Fruit fly (Drosophila melanogaster) whole organism, embryonic: ENCODE results near the gene Tango1.

Experiments used
- Aef1 ChIP-seq: fragments of 200-800 bp; sonication (Bioruptor generic); IDR thresholded peaks from 3 replicates; pipeline ENCODE4 v1.3.6; 2022; ENCODE audit warnings: missing biosample characterization, missing genetic modification characterization
- Atf3 ChIP-seq: fragments of 200-800 bp; sonication (Bioruptor generic); optimal IDR thresholded peaks from 3 replicates; lab custom pipeline; 2016; ENCODE audit warnings: missing biosample characterization, missing genetic modification characterization
- Bgb ChIP-seq: fragments of 200-800 bp; sonication (Bioruptor generic); IDR thresholded peaks from 2 replicates; pipeline ENCODE4 v1.3.6; 2022; ENCODE audit warnings: missing biosample characterization, missing genetic modification characterization; ENCODE audit not compliant: partially characterized antibody
- CG10209 ChIP-seq: fragments of 200-800 bp; sonication (Bioruptor generic); optimal IDR thresholded peaks from 3 replicates; lab custom pipeline; 2017; ENCODE audit warnings: missing biosample characterization, mild to moderate bottlenecking, missing genetic modification characterization, missing genetic modification reagents
- CG14860 ChIP-seq: fragments of 200-800 bp; sonication (Bioruptor generic); IDR thresholded peaks from 3 replicates; pipeline ENCODE4 v1.3.6; 2022; ENCODE audit warnings: missing biosample characterization, missing genetic modification characterization; ENCODE audit not compliant: partially characterized antibody
- CG15479 ChIP-seq: fragments of 200-800 bp; sonication (Bioruptor generic); optimal IDR thresholded peaks from 3 replicates; lab custom pipeline; 2019; ENCODE audit warnings: missing biosample characterization, mild to moderate bottlenecking, missing genetic modification characterization, moderate library complexity
- CG1603 ChIP-seq: fragments of 200-800 bp; sonication (Bioruptor generic); optimal IDR thresholded peaks from 2 replicates; lab custom pipeline; 2019; ENCODE audit warnings: missing biosample characterization, mild to moderate bottlenecking, missing genetic modification characterization, moderate library complexity
- CG16813 ChIP-seq: fragments of 200-800 bp; sonication (Bioruptor generic); IDR thresholded peaks from 3 replicates; pipeline ENCODE4 v1.3.6; 2022; ENCODE audit warnings: missing biosample characterization, missing genetic modification characterization; ENCODE audit not compliant: partially characterized antibody
- CG17186 ChIP-seq: fragments of 200-800 bp; sonication (Bioruptor generic); optimal IDR thresholded peaks from 3 replicates; lab custom pipeline; 2017; ENCODE audit warnings: missing biosample characterization, missing genetic modification reagents, missing genetic modification characterization
- CG17829 ChIP-seq: fragments of 200-800 bp; optimal IDR thresholded peaks from 2 replicates; lab custom pipeline; 2019; ENCODE audit warnings: missing biosample characterization, mild to moderate bottlenecking, missing genetic modification characterization, moderate library complexity
- CG18619 ChIP-seq: fragments of 200-800 bp; sonication (Bioruptor generic); optimal IDR thresholded peaks from 3 replicates; lab custom pipeline; 2017; ENCODE audit warnings: missing biosample characterization, mild to moderate bottlenecking, missing genetic modification characterization
- CG2116 ChIP-seq: fragments of 200-800 bp; sonication (Bioruptor generic); optimal IDR thresholded peaks from 3 replicates; lab custom pipeline; 2018; ENCODE audit warnings: missing biosample characterization, mild to moderate bottlenecking, missing genetic modification characterization
- CG2129 ChIP-seq: fragments of 200-800 bp; sonication (Bioruptor generic); IDR thresholded peaks from 2 replicates; pipeline ENCODE4 v1.3.6; 2022; ENCODE audit warnings: missing biosample characterization, missing genetic modification characterization; ENCODE audit not compliant: partially characterized antibody
- CG30431 ChIP-seq: fragments of 200-800 bp; sonication (Bioruptor generic); optimal IDR thresholded peaks from 2 replicates; lab custom pipeline; 2017; ENCODE audit warnings: missing biosample characterization, missing genetic modification characterization
- CG32772 ChIP-seq: fragments of 200-800 bp; sonication (Bioruptor generic); IDR thresholded peaks from 2 replicates; pipeline ENCODE4 v1.3.6; 2022; ENCODE audit warnings: missing biosample characterization, missing genetic modification characterization
- CG34224 ChIP-seq: fragments of 200-800 bp; sonication (Bioruptor generic); IDR thresholded peaks from 3 replicates; pipeline ENCODE4 v1.3.6; 2022; ENCODE audit warnings: missing biosample characterization, missing genetic modification characterization; ENCODE audit not compliant: partially characterized antibody
- CG3847 ChIP-seq: fragments of 200-800 bp; sonication (Bioruptor generic); IDR thresholded peaks from 2 replicates; pipeline ENCODE4 v1.3.6; 2022; ENCODE audit warnings: missing biosample characterization, missing genetic modification characterization
- CG7963 ChIP-seq: fragments of 200-800 bp; sonication (Bioruptor generic); IDR thresholded peaks from 3 replicates; pipeline ENCODE4 v1.3.6; 2022; ENCODE audit warnings: missing biosample characterization, missing genetic modification characterization; ENCODE audit not compliant: partially characterized antibody
- CG9797 ChIP-seq: fragments of 200-800 bp; sonication (Bioruptor generic); optimal IDR thresholded peaks from 3 replicates; lab custom pipeline; 2018; ENCODE audit warnings: missing biosample characterization, mild to moderate bottlenecking, missing genetic modification characterization
- D ChIP-seq, 2 experiments: fragments of 200-800 bp in 1 of 2; fragments of >200 bp in 1 of 2; sonication (Bioruptor generic) in 1 of 2; optimal IDR thresholded peaks; 2 replicates in 1 of 2; 3 replicates in 1 of 2; lab custom pipeline; 2017; ENCODE audit warnings: mild to moderate bottlenecking in 1 of 2, missing biosample characterization in 1 of 2, missing genetic modification characterization in 1 of 2, missing genetic modification reagents in 1 of 2
- Dp ChIP-seq: fragments of 200-800 bp; sonication (Bioruptor generic); optimal IDR thresholded peaks from 2 replicates; lab custom pipeline; 2018; ENCODE audit warnings: missing biosample characterization, mild to moderate bottlenecking, missing genetic modification characterization, moderate library complexity
- Dref ChIP-seq: fragments of 200-800 bp; sonication (Bioruptor generic); IDR thresholded peaks from 2 replicates; pipeline ENCODE4 v1.3.6; 2022; ENCODE audit warnings: missing biosample characterization, missing genetic modification characterization
- Ets65A ChIP-seq: fragments of 200-800 bp; sonication (Bioruptor generic); peaks from one replicate; lab custom pipeline; 2016; ENCODE audit warnings: missing biosample characterization, missing genetic modification characterization
- HLH4C ChIP-seq: fragments of 200-800 bp; sonication (Bioruptor generic); IDR thresholded peaks from 3 replicates; pipeline ENCODE4 v1.3.6; 2022; ENCODE audit warnings: missing biosample characterization, missing genetic modification characterization; ENCODE audit not compliant: partially characterized antibody
- Hr3 ChIP-seq: fragments of 200-800 bp; sonication (Bioruptor generic); optimal IDR thresholded peaks from 3 replicates; lab custom pipeline; 2016; ENCODE audit warnings: missing biosample characterization, missing genetic modification characterization
- Med ChIP-seq: fragments of 200-800 bp; sonication (Bioruptor generic); peaks from one replicate; lab custom pipeline; 2016; ENCODE audit warnings: missing biosample characterization, missing genetic modification characterization, mild to moderate bottlenecking, inconsistent platforms, moderate library complexity
- Myb ChIP-seq: fragments of 200-800 bp; sonication (Bioruptor generic); optimal IDR thresholded peaks from 2 replicates; lab custom pipeline; 2016; ENCODE audit warnings: missing biosample characterization, missing genetic modification characterization
- NfI ChIP-seq: fragments of 200-800 bp; sonication (Bioruptor generic); optimal IDR thresholded peaks from 3 replicates; lab custom pipeline; 2018; ENCODE audit warnings: missing biosample characterization, mild to moderate bottlenecking, missing genetic modification characterization, moderate library complexity
- Poxn ChIP-seq: fragments of 200-800 bp; sonication (Bioruptor generic); IDR thresholded peaks from 2 replicates; pipeline ENCODE4 v1.3.6; 2022; ENCODE audit warnings: missing biosample characterization, missing genetic modification characterization
- Rfx ChIP-seq: fragments of 200-800 bp; sonication (Bioruptor generic); IDR thresholded peaks from 2 replicates; pipeline ENCODE4 v1.3.6; 2022; ENCODE audit warnings: missing biosample characterization, missing genetic modification characterization
- Scr ChIP-seq: fragments of 200-800 bp; sonication (Bioruptor generic); IDR thresholded peaks from 2 replicates; pipeline ENCODE4 v1.3.6; 2022; ENCODE audit warnings: missing biosample characterization, missing genetic modification characterization; ENCODE audit not compliant: partially characterized antibody
- Sin3A ChIP-seq: fragments of >200 bp; optimal IDR thresholded peaks from 2 replicates; lab custom pipeline; 2018
- ato ChIP-seq: fragments of 200-800 bp; sonication (Bioruptor generic); IDR thresholded peaks from 2 replicates; pipeline ENCODE4 v1.3.6; 2022; ENCODE audit warnings: missing biosample characterization, missing genetic modification characterization; ENCODE audit not compliant: partially characterized antibody
- bbx ChIP-seq: fragments of 200-800 bp; sonication (Bioruptor generic); IDR thresholded peaks from 2 replicates; pipeline ENCODE4 v1.3.6; 2022; ENCODE audit warnings: missing biosample characterization, missing genetic modification characterization; ENCODE audit not compliant: partially characterized antibody
- emc ChIP-seq: fragments of 200-800 bp; sonication (Bioruptor generic); optimal IDR thresholded peaks from 2 replicates; lab custom pipeline; 2016; ENCODE audit warnings: missing biosample characterization, missing genetic modification characterization
- gfzf ChIP-seq: fragments of 200-800 bp; sonication (Bioruptor generic); optimal IDR thresholded peaks from 2 replicates; lab custom pipeline; 2016; ENCODE audit warnings: missing biosample characterization, mild to moderate bottlenecking, missing genetic modification characterization, moderate library complexity
- inv ChIP-seq: fragments of 200-800 bp; sonication (Bioruptor generic); IDR thresholded peaks from 2 replicates; pipeline ENCODE4 v1.3.6; 2022; ENCODE audit warnings: missing biosample characterization, missing genetic modification characterization; ENCODE audit not compliant: partially characterized antibody
- knrl ChIP-seq: fragments of 200-800 bp; sonication (Bioruptor generic); IDR thresholded peaks from 3 replicates; pipeline ENCODE4 v1.3.6; 2022; ENCODE audit warnings: missing biosample characterization, missing genetic modification characterization; ENCODE audit not compliant: partially characterized antibody
- onecut ChIP-seq: fragments of 200-800 bp; sonication (Bioruptor generic); IDR thresholded peaks from 2 replicates; pipeline ENCODE4 v1.3.6; 2022; ENCODE audit warnings: missing biosample characterization, missing genetic modification characterization
- org-1 ChIP-seq: fragments of 200-800 bp; sonication (Bioruptor generic); optimal IDR thresholded peaks from 2 replicates; lab custom pipeline; 2017; ENCODE audit warnings: missing biosample characterization, missing genetic modification characterization
- row ChIP-seq: fragments of 200-800 bp; sonication (Bioruptor generic); IDR thresholded peaks from 3 replicates; pipeline ENCODE4 v1.3.6; 2022; ENCODE audit warnings: missing biosample characterization, missing genetic modification characterization
- sna ChIP-seq: fragments of 200-800 bp; sonication (Bioruptor generic); IDR thresholded peaks from 2 replicates; pipeline ENCODE4 v1.3.6; 2022; ENCODE audit warnings: missing biosample characterization, missing genetic modification characterization; ENCODE audit not compliant: partially characterized antibody
- tio ChIP-seq: fragments of 200-800 bp; sonication (Bioruptor generic); optimal IDR thresholded peaks from 2 replicates; lab custom pipeline; 2017; ENCODE audit warnings: missing biosample characterization, missing genetic modification characterization, inconsistent platforms
- tll ChIP-seq, 2 experiments: fragments of 200-800 bp in 1 of 2; fragments of >200 bp in 1 of 2; sonication (Bioruptor generic) in 1 of 2; optimal IDR thresholded peaks; 2 replicates each; lab custom pipeline; 2017 to 2019; ENCODE audit warnings: missing biosample characterization in 2 of 2, missing genetic modification characterization in 2 of 2, mild to moderate bottlenecking in 1 of 2, moderate library complexity in 1 of 2
- tna ChIP-seq: fragments of 200-800 bp; sonication (Bioruptor generic); IDR thresholded peaks from 2 replicates; pipeline ENCODE4 v1.3.6; 2022; ENCODE audit warnings: missing biosample characterization, missing genetic modification characterization; ENCODE audit not compliant: partially characterized antibody
- unc-4 ChIP-seq: fragments of 200-800 bp; sonication (Bioruptor generic); IDR thresholded peaks from 2 replicates; pipeline ENCODE4 v1.3.6; 2022; ENCODE audit warnings: missing biosample characterization, missing genetic modification characterization; ENCODE audit not compliant: partially characterized antibody
- z ChIP-seq: fragments of 200-800 bp; sonication (Bioruptor generic); IDR thresholded peaks from 3 replicates; pipeline ENCODE4 v1.3.6; 2022; ENCODE audit warnings: missing biosample characterization, missing genetic modification characterization
- zen2 ChIP-seq: fragments of 200-800 bp; sonication (Bioruptor generic); IDR thresholded peaks from 3 replicates; pipeline ENCODE4 v1.3.6; 2022; ENCODE audit warnings: missing biosample characterization, missing genetic modification characterization; ENCODE audit not compliant: partially characterized antibody

The Tango1 gene

dm6 chr2L:6677453-6677852, 28.3 kb downstream of the Tango1 start, which contains the start of gene Nse1 (continued):
- TF ChIP-seq tna (GFP tag; lab: Robert Waterston, UW), result peak; percentile 72
- peak; percentile 75 for TF ChIP-seq Scr (GFP tag; lab: Robert Waterston, UW)
- TF ChIP-seq CG34224 (GFP tag; lab: Robert Waterston, UW), result peak; percentile 78
- TF ChIP-seq z, result no peak
- peak; percentile 52; the same call in 2 of the 3 replicates for TF ChIP-seq zen2 (GFP tag; lab: Robert Waterston, UW)
- TF ChIP-seq unc-4, result peak; percentile 77
- peak; percentile 59 for TF ChIP-seq row (GFP tag; lab: Robert Waterston, UW)
- peak; percentile 38; the same call in 1 of the 2 replicates for TF ChIP-seq CG2129
- peak; percentile 17; the same call in 1 of the 3 replicates for TF ChIP-seq CG14860 (GFP tag; lab: Robert Waterston, UW)
- no peak for TF ChIP-seq NfI (GFP tag; lab: Kevin White, UChicago)
- TF ChIP-seq emc (GFP tag; lab: Kevin White, UChicago), result no peak
- no peak for TF ChIP-seq Atf3 (GFP tag; lab: Kevin White, UChicago)
- TF ChIP-seq CG30431, result no peak
- peak; percentile 71 for TF ChIP-seq CG16813 (GFP tag; lab: Robert Waterston, UW)
- TF ChIP-seq Dp (GFP tag; lab: Kevin White, UChicago), result peak; percentile 94
- peak; percentile 52 for TF ChIP-seq onecut (GFP tag; lab: Robert Waterston, UW)
- TF ChIP-seq CG10209 (GFP tag; lab: Kevin White, UChicago), result no peak
- TF ChIP-seq CG17829 (tag; lab: Kevin White, UChicago), result peak; percentile 24
- no peak for TF ChIP-seq tll (GFP tag; optimal IDR thresholded peaks at IDR 0.05; lab: Kevin White, UChicago)
- peak; percentile 64; the same call in 2 of the 3 replicates for TF ChIP-seq CG7963
- TF ChIP-seq CG18619 (GFP tag; lab: Kevin White, UChicago), result no peak
- peak; percentile 43 for TF ChIP-seq Myb
- TF ChIP-seq knrl (GFP tag; lab: Robert Waterston, UW), result peak; percentile 74
- TF ChIP-seq Aef1 (GFP tag; lab: Robert Waterston, UW), result no peak
- peak; percentile 39 for TF ChIP-seq CG2116 (GFP tag; lab: Kevin White, UChicago)
- no peak for TF ChIP-seq tio
- TF ChIP-seq HLH4C, result peak; percentile 55
- TF ChIP-seq Bgb (GFP tag; lab: Robert Waterston, UW), result peak; percentile 83
- peak; percentile 81 for TF ChIP-seq CG9797 (GFP tag; lab: Kevin White, UChicago)
- TF ChIP-seq CG15479 (GFP tag; lab: Kevin White, UChicago), result no peak
- TF ChIP-seq Med (GFP tag; lab: Kevin White, UChicago), result peak; percentile 15
- TF ChIP-seq CG17186 (GFP tag; lab: Kevin White, UChicago), result peak; percentile 48
- peak; percentile 92 for TF ChIP-seq CG3847 (GFP tag; lab: Robert Waterston, UW)
- peak; percentile 73 for TF ChIP-seq gfzf
- no peak for TF ChIP-seq Poxn
- TF ChIP-seq Sin3A (lab: Kevin White, UChicago), result peak; percentile 32
- peak; percentile 67 for TF ChIP-seq inv
- no peak for TF ChIP-seq Hr3
- peak; percentile 11 for TF ChIP-seq D (optimal IDR thresholded peaks at IDR 0.05; lab: Kevin White, UChicago)
- TF ChIP-seq D (GFP tag; optimal IDR thresholded peaks at IDR 0.05; lab: Kevin White, UChicago), result no peak
- TF ChIP-seq ato, result peak; percentile 33; the same call in 1 of the 2 replicates
- peak; percentile 79 for TF ChIP-seq bbx (GFP tag; lab: Robert Waterston, UW)
- no peak for TF ChIP-seq Rfx (GFP tag; lab: Robert Waterston, UW)
- no peak for TF ChIP-seq org-1 (GFP tag; lab: Kevin White, UChicago)
- no peak for TF ChIP-seq Ets65A
- TF ChIP-seq CG32772 (GFP tag; lab: Robert Waterston, UW), result no peak
- peak; percentile 66 for TF ChIP-seq CG1603 (tag; lab: Kevin White, UChicago)
- peak; percentile 78 for TF ChIP-seq sna (GFP tag; lab: Robert Waterston, UW)
- peak; percentile 76 for TF ChIP-seq Dref (GFP tag; lab: Robert Waterston, UW)
